Fruit fly (Drosophila melanogaster): Measurements from ENCODE around the gene CG1750.

CG1750 gene

dm6 chr3R:31247281-31247995 is 7.3 kb downstream of the CG1750 start (continued):
- TF ChIP-seq Xbp1 (GFP tag; optimal IDR thresholded peaks at IDR 0.05) (peak; percentile 74), CG11504 (tag; optimal IDR thresholded peaks at IDR 0.05) (peak; percentile 89), Poxn (GFP tag; IDR thresholded peaks at IDR 0.05) (no peak), CG12744 (GFP tag; optimal IDR thresholded peaks at IDR 0.05) (peak; percentile 21), CG12942 (GFP tag; optimal IDR thresholded peaks at IDR 0.05) (peak; percentile 49), Fer1 (GFP tag; optimal IDR thresholded peaks at IDR 0.05) (peak; percentile 68), Deaf1 (tag; optimal IDR thresholded peaks at IDR 0.05) (peak; percentile 47), Opbp (GFP tag; IDR thresholded peaks at IDR 0.05; ENCODE audit: partially characterized antibody) (no peak), dimm (GFP tag; IDR thresholded peaks at IDR 0.05) (peak; percentile 58), CG17912 (GFP tag; optimal IDR thresholded peaks at IDR 0.05) (no peak), Mes4 (GFP tag; optimal IDR thresholded peaks at IDR 0.05) (peak; percentile 45), tna (GFP tag; IDR thresholded peaks at IDR 0.05; ENCODE audit: partially characterized antibody) (no peak), CG6689 (GFP tag; IDR thresholded peaks at IDR 0.05) (peak; percentile 81), Myb (GFP tag; optimal IDR thresholded peaks at IDR 0.05) (peak; percentile 24), Hr3 (GFP tag; optimal IDR thresholded peaks at IDR 0.05) (peak; percentile 26), CG7928 (GFP tag; optimal IDR thresholded peaks at IDR 0.05) (no peak), sens-2 (GFP tag; IDR thresholded peaks at IDR 0.05) (peak; percentile 66), Hsf (GFP tag; optimal IDR thresholded peaks at IDR 0.05) (peak; percentile 56), gcm2 (GFP tag; optimal IDR thresholded peaks at IDR 0.05) (no peak), Fer3 (tag; optimal IDR thresholded peaks at IDR 0.05) (peak; percentile 61), chif (GFP tag; optimal IDR thresholded peaks at IDR 0.05) (peak; percentile 61 to 69), CG11398 (GFP tag; optimal IDR thresholded peaks at IDR 0.05) (peak; percentile 58), lbe (GFP tag; optimal IDR thresholded peaks at IDR 0.05) (no peak), CG13894 (tag; optimal IDR thresholded peaks at IDR 0.05) (no peak), hkb (optimal IDR thresholded peaks at IDR 0.05) (no peak), hkb (GFP tag; IDR thresholded peaks at IDR 0.05) (peak; percentile 88), Meics (GFP tag; optimal IDR thresholded peaks at IDR 0.05) (peak; percentile 62), sd (tag; optimal IDR thresholded peaks at IDR 0.05) (peak; percentile 86), repo (GFP tag; optimal IDR thresholded peaks at IDR 0.05) (peak; percentile 30), trh (GFP tag; optimal IDR thresholded peaks at IDR 0.05) (no peak), Blimp-1 (GFP tag; optimal IDR thresholded peaks at IDR 0.05) (peak; percentile 87), Ravus (GFP tag; IDR thresholded peaks at IDR 0.05) (no peak), D19B (GFP tag; optimal IDR thresholded peaks at IDR 0.05) (no peak), Sox100B (GFP tag; optimal IDR thresholded peaks at IDR 0.05) (peak; percentile 73), ind (GFP tag; optimal IDR thresholded peaks at IDR 0.05) (peak; percentile 77), CG30020 (tag; optimal IDR thresholded peaks at IDR 0.05) (peak; percentile 28), Asciz (GFP tag; optimal IDR thresholded peaks at IDR 0.05) (peak; percentile 62), unc-4 (GFP tag; IDR thresholded peaks at IDR 0.05; ENCODE audit: partially characterized antibody) (no peak), hb (GFP tag; IDR thresholded peaks at IDR 0.05; ENCODE audit: partially characterized antibody) (no peak), ranshi (GFP tag; IDR thresholded peaks at IDR 0.05) (peak; percentile 62; the same call in 1 of the 2 replicates), CG2202 (tag; optimal IDR thresholded peaks at IDR 0.05) (no peak), bbx (GFP tag; IDR thresholded peaks at IDR 0.05; ENCODE audit: partially characterized antibody) (no peak), her (GFP tag; optimal IDR thresholded peaks at IDR 0.05) (peak; percentile 45), Ets97D (GFP tag; optimal IDR thresholded peaks at IDR 0.05) (no peak), h (optimal IDR thresholded peaks at IDR 0.05) (no peak), Oli (tag; optimal IDR thresholded peaks at IDR 0.05) (peak; percentile 82), CG17802 (tag; optimal IDR thresholded peaks at IDR 0.05) (peak; percentile 67), mld (GFP tag; IDR thresholded peaks at IDR 0.05; ENCODE audit: partially characterized antibody) (no peak), MBD-R2 (GFP tag; IDR thresholded peaks at IDR 0.05) (no peak), ac (GFP tag; optimal IDR thresholded peaks at IDR 0.05) (no peak)

All from whole organism, embryonic.